Worm (Caenorhabditis elegans) whole organism, L1 larva: ENCODE data around the gene oac-54.

Experiments used
- snpc-4 ChIP-seq: fragments of 150-350 bp; optimal IDR thresholded peaks from 2 replicates; lab custom pipeline; 2014; ENCODE audit warnings: missing biosample characterization, missing genetic modification characterization
- ztf-11 ChIP-seq, 2 experiments: sonication (generic microtip); optimal IDR thresholded peaks; 2 replicates each; lab custom pipeline; 2016 to 2017; ENCODE audit warnings: missing genetic modification characterization in 2 of 2, missing biosample characterization in 1 of 2, missing compliant biosample characterization in 1 of 2

DNA sequence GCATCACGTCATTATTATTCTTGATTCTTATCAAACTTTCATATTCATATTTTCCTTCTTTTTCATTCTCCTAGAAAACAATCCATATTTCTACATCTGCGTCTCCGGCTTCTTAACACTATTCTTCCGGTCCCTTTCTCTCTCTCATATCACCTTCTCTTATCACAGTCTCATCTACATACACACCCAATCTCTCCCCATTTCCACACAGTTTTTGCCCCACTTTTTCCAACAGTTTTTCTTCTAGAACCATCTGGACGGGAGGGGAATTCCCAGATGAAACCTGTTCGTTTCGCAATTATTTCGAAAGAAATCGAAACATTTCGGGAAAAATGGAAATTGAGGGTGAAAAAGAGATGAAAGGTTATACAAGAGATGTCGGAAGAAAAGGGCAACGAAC is 29.8 kb upstream of the oac-54 start:
- TF ChIP-seq snpc-4 (no peak), ztf-11 (tag; optimal IDR thresholded peaks at IDR 0.05; lab: Kevin White, UChicago) (no peak)
